Worm (Caenorhabditis elegans): ENCODE data around the gene C04E6.5.

Gene C04E6.5

ce11 chrV:5916862-5917261, 14.9 kb downstream of the C04E6.5 start:
- TF ChIP-seq unc-62 (GFP tag; optimal IDR thresholded peaks at IDR 0.05) = no peak

ce11 chrV:5917707-5918106, 15.8 kb downstream of the C04E6.5 start, which contains the start of gene lrpr-1:
Gene lrpr-1, minus strand, starts transcription at chrV:5917891.
- no peak for TF ChIP-seq unc-62 (GFP tag; optimal IDR thresholded peaks at IDR 0.05)

- TF ChIP-seq unc-62 (GFP tag; optimal IDR thresholded peaks at IDR 0.05) = no peak
Observed at ce11 chrV:5919887-5920286, 18.0 kb downstream of the C04E6.5 start, which contains the start of gene C04E6.12. Gene C04E6.12, minus strand, starts transcription at chrV:5919987.

ce11 chrV:5921761-5922160, 19.8 kb downstream of the C04E6.5 start:
- TF ChIP-seq unc-62 (GFP tag; optimal IDR thresholded peaks at IDR 0.05) = no peak

ce11 chrV:5922236-5922635, 20.3 kb downstream of the C04E6.5 start, which contains the start of gene srsx-18:
Gene srsx-18, plus strand, starts transcription at chrV:5922536.
- TF ChIP-seq unc-62 (GFP tag; optimal IDR thresholded peaks at IDR 0.05) = no peak

DNA sequence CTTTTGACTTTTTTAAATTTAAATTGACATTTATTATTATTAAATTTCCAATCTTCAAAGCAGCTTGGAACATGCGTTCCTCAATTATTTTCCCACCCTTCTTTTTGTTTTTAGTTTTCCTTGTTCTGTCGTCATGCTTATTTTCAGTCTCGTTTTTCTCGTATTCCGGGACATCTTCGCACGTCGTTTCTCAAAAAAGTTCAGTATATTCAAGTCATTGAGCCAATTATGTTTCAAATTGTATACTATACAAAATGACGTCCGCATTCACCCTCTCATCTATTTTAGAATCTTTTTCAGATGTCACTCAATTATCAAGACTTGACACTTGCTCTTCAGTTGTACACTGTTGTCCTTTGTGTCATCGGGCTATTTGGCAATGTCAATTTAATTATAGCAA, 25.4 kb downstream of the C04E6.5 start, which contains the start of gene srsx-17:
Gene srsx-17, plus strand, starts transcription at position 301 of the 400 bp plus-strand sequence.
- no peak for TF ChIP-seq unc-62 (GFP tag; optimal IDR thresholded peaks at IDR 0.05)

DNA sequence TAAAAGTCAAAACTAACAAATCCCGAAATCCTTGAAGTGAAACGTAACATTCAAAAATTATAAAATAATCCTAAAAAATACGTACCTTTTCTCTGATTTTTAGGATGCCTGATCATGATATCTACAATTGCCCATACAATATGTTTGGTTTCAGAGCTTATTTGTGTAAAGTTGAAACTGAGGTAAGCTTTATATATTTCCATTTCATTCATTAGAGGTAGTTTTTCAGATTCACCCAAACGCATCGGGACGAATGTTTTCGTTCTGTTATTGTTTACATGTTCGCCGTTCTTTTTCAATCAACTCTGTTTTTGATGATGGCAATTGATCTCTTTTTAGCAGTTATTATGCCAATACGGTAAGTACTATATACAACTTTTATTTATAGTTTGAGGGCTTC, 26.1 kb downstream of the C04E6.5 start:
- TF ChIP-seq unc-62 (GFP tag; optimal IDR thresholded peaks at IDR 0.05) = no peak

ce11 chrV:5930588-5930987, 28.7 kb downstream of the C04E6.5 start, which contains the start of gene galt-1:
Gene galt-1, plus strand, starts transcription at chrV:5930905.
- TF ChIP-seq unc-62 (GFP tag; optimal IDR thresholded peaks at IDR 0.05) = no peak

- no peak for TF ChIP-seq unc-62 (GFP tag; optimal IDR thresholded peaks at IDR 0.05)
Observed at ce11 chrV:5936691-5937090, 34.8 kb downstream of the C04E6.5 start, which contains the start of the genes M03F8.5 and M03F8.7. Gene M03F8.5, minus strand, starts transcription at chrV:5936791. Gene M03F8.7, plus strand, starts transcription at chrV:5936939.

DNA sequence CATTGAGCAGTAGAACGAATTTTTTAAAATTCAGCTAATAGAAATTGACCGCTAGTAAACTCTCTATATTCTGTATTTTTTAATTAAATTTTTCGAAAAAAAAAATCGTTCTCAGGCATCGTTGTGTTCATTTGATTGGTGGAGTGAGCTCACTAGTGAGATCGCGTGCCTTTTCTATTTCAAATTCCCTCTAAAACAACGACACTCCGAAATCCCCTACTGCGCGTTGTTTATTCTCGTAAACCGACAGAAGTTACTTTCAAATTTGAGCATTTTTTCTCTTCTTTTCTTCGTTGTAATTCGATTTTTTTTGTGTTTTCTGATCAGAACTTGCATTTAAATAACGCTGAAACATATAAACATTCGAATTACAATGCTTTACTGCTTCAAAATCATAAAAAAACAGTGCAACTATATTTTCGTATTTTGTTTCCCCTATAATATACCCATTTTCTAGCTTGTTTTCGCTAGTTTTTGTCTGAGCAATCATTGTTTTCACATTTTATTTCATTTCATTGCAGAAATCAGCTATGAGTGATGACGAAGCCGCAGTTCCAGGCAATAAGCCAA, 37.7 kb downstream of the C04E6.5 start, which contains the start of gene syf-3:
Gene syf-3, plus strand, starts transcription at position 520 of the 570 bp plus-strand sequence.
- TF ChIP-seq unc-62 (GFP tag; optimal IDR thresholded peaks at IDR 0.05) = no peak

DNA sequence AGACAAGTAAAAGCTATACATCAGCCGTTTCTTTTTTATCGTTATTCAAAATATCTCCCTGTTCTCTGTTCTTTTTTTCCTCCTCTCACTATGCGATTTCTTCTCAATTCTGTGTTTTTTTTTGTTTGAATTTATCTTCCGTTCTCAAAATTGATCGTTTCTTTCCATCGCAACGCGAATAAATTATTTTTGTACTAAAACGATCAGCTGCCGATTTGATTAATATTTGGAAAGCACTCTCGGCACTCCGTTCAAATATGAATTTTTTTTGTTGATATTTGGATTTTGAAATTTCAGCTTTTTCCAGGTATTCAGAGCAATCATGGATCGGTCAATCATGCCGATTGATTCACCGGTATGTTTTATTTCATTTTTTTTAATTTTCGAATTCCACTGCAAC, 41.2 kb downstream of the C04E6.5 start, which contains the start of gene pst-1:
Gene pst-1, plus strand, starts transcription at position 301 of the 400 bp plus-strand sequence.
- no peak for TF ChIP-seq unc-62 (GFP tag; optimal IDR thresholded peaks at IDR 0.05)

ce11 chrV:5949674-5950149, 47.8 kb downstream of the C04E6.5 start:
- TF ChIP-seq unc-62 (GFP tag; optimal IDR thresholded peaks at IDR 0.05) = no peak

DNA sequence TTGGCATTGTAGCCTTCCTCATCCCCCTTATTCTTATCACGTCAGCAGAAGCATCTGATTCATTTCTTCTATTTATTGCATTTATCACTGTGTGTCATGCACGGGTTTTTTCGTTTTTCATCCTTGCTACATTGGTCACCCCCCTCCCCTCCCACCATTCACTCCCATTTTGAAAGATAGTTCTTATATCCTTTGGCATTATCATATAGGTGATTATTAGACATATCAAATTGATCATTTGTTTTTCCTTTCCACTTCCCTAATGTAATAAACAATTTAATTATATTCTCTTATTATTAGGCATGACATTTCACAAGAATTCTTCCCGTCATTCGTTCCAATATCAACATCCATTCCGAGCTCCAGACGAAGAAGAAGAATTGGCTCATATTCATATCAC, 49.2 kb downstream of the C04E6.5 start, which contains the start of gene M03F8.1:
Gene M03F8.1, plus strand, starts transcription at position 301 of the 400 bp plus-strand sequence.
- TF ChIP-seq unc-62 (GFP tag; optimal IDR thresholded peaks at IDR 0.05) = no peak

- no peak for TF ChIP-seq unc-62 (GFP tag; optimal IDR thresholded peaks at IDR 0.05)
Observed at ce11 chrV:5953086-5953485, 51.2 kb downstream of the C04E6.5 start.

All from whole organism, dauer.